Fruit fly (Drosophila melanogaster): Measurements from ENCODE around the gene CG8475.

Gene CG8475

DNA sequence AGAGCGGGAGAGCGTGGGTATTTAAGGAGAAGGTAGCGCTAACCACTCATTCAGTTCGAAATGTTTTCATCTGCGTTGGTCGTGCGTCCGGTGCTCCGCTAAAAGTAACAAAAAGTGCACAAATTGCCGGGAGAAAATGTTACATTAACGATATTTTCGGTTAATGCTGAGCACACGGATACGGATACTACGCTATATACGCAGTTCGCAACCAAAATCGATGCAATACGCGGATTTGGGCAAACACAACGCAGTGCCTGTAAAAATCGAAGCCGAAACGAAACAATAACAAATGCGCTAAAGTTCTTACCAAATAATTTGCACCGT, 33.7 kb downstream of the CG8475 start, which contains the start of gene Piezo:
Gene Piezo, plus strand, starts transcription at position 49 of the 327 bp plus-strand sequence.
- TF ChIP-seq Hr96 (GFP tag; optimal IDR thresholded peaks at IDR 0.05) (no peak), cic (GFP tag; optimal IDR thresholded peaks at IDR 0.05) (peak; percentile 5), CG33017 (tag; optimal IDR thresholded peaks at IDR 0.05) (no peak), Mnt (GFP tag; optimal IDR thresholded peaks at IDR 0.05) (peak; percentile 61), kay (GFP tag; ENCODE audit: borderline replicate concordance) (no peak), CG12768 (GFP tag; optimal IDR thresholded peaks at IDR 0.05) (no peak), CG5204 (GFP tag; optimal IDR thresholded peaks at IDR 0.05) (no peak), bab1 (GFP tag; optimal IDR thresholded peaks at IDR 0.05) (no peak), CG7101 (tag; optimal IDR thresholded peaks at IDR 0.05) (no peak), Crg-1 (GFP tag; optimal IDR thresholded peaks at IDR 0.05) (no peak), CG1620 (GFP tag; optimal IDR thresholded peaks at IDR 0.05) (no peak), pad (GFP tag; optimal IDR thresholded peaks at IDR 0.05) (no peak), CG14711 (tag; optimal IDR thresholded peaks at IDR 0.05) (no peak), CG7045 (GFP tag; optimal IDR thresholded peaks at IDR 0.05) (no peak), tj (GFP tag; optimal IDR thresholded peaks at IDR 0.05) (peak; percentile 65), CG11617 (GFP tag; optimal IDR thresholded peaks at IDR 0.05) (no peak), Clk (GFP tag; optimal IDR thresholded peaks at IDR 0.05) (no peak)

DNA sequence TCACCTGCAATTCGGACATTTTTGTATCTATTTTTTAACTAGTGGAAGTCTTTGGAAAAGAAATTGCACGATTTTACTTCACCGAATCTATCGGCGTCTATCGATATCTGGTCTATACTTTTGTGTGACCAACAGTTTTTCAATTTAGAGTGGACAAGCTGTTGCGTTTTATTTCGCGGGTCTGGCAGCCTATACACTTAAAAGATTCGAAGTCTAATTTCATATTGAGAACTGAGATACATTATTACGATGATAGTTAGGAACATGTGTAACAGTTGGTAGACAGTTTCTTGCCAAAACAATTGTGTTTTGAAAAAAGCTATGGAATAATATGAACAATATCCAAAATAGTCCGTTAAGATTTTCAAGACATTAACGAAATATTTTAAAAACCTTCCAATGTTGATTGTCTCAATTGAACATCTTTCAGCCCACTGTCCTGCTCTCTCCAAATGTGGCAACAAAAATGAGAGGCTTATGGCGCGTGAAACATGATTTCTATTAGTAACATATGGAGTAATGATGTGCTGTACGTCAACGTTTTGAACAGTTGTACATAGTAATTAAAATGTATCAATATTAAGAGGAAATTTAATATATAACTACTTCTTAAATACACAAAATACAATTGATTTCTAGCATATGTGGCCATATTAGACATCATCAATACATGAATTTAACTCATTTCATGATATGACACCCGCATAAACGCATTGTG, 34.3 kb downstream of the CG8475 start, which contains the start of gene Acbp1:
Gene Acbp1, minus strand, starts transcription at position 146 of the 718 bp plus-strand sequence.
- TF ChIP-seq CG7101 (tag; optimal IDR thresholded peaks at IDR 0.05) = peak; percentile 97
- peak; percentile 98 for TF ChIP-seq CG12768 (GFP tag; optimal IDR thresholded peaks at IDR 0.05)
- TF ChIP-seq CG1620 (GFP tag; optimal IDR thresholded peaks at IDR 0.05) = peak; percentile 85
- TF ChIP-seq CG14711 (tag; optimal IDR thresholded peaks at IDR 0.05) = peak; percentile 92
- TF ChIP-seq tj (GFP tag; optimal IDR thresholded peaks at IDR 0.05) = peak; percentile 90
- TF ChIP-seq CG7045 (GFP tag; optimal IDR thresholded peaks at IDR 0.05) = peak; percentile 98
- TF ChIP-seq Clk (GFP tag; optimal IDR thresholded peaks at IDR 0.05) = peak; percentile 95
- peak; percentile 95 for TF ChIP-seq CG5204 (GFP tag; optimal IDR thresholded peaks at IDR 0.05)
- TF ChIP-seq pad (GFP tag; optimal IDR thresholded peaks at IDR 0.05) = peak; percentile 87
- TF ChIP-seq ovo (GFP tag; optimal IDR thresholded peaks at IDR 0.05) = peak; percentile 88
- peak; percentile 100 for TF ChIP-seq CG11617 (GFP tag; optimal IDR thresholded peaks at IDR 0.05)
- TF ChIP-seq cnc (optimal IDR thresholded peaks at IDR 0.05) = no peak
- TF ChIP-seq kay (GFP tag; ENCODE audit: borderline replicate concordance) = peak; percentile 92
- TF ChIP-seq Mnt (GFP tag; optimal IDR thresholded peaks at IDR 0.05) = peak; percentile 92
- peak; percentile 95 for TF ChIP-seq Hr96 (GFP tag; optimal IDR thresholded peaks at IDR 0.05)
- peak; percentile 99 for TF ChIP-seq bab1 (GFP tag; optimal IDR thresholded peaks at IDR 0.05)
- peak; percentile 91 for TF ChIP-seq cic (GFP tag; optimal IDR thresholded peaks at IDR 0.05)
- TF ChIP-seq Crg-1 (GFP tag; optimal IDR thresholded peaks at IDR 0.05) = peak; percentile 87
- peak; percentile 99 for TF ChIP-seq CG33017 (tag; optimal IDR thresholded peaks at IDR 0.05)
- TF ChIP-seq toe (GFP tag; optimal IDR thresholded peaks at IDR 0.05) = peak; percentile 97

DNA sequence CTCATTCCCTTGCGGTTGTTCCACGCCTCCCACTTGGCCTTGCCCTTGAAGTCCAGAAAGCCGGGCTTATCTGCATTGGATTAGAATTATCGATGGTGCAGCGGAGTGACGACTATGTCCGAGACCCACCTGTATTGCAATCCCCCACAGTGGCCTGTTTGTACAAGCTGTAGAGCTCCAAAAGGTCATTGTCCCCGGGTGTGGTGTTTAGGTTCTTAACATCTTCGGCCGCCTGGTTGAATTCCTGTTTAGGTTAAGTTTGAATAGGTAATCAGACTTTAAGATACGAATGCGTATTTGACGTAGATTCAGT, 34.8 kb downstream of the CG8475 start:
- no peak for TF ChIP-seq Hr96 (GFP tag; optimal IDR thresholded peaks at IDR 0.05)
- TF ChIP-seq ovo (GFP tag; optimal IDR thresholded peaks at IDR 0.05) = no peak
- no peak for TF ChIP-seq CG11617 (GFP tag; optimal IDR thresholded peaks at IDR 0.05)
- no peak for TF ChIP-seq bab1 (GFP tag; optimal IDR thresholded peaks at IDR 0.05)
- TF ChIP-seq kay (GFP tag; ENCODE audit: borderline replicate concordance) = no peak
- no peak for TF ChIP-seq CG12768 (GFP tag; optimal IDR thresholded peaks at IDR 0.05)

DNA sequence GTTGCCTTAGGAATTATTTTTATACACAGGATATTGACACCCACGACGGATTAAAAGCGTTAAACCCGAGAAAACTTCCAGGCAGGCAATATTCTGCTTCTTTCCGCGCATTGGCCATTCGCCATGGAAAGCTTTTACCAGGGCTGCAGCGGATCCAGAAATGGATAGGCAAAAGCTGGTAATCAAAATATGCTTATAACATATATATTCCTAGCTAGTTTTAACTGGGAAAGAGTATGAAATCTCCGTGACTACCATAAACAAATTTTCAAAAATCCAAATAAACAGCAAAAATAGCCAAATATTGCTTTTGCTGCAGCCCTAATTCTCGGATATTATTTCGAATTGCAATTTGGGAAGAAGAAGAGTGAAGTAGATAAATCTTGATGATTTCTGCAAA, 37.2 kb downstream of the CG8475 start, which contains the start of the genes PAPLA1 and Rbsn-5:
Gene PAPLA1, minus strand, starts transcription at position 141 of the 400 bp plus-strand sequence.
Gene Rbsn-5, plus strand, starts transcription at position 335 of the 400 bp plus-strand sequence.
- TF ChIP-seq CG5204 (GFP tag; optimal IDR thresholded peaks at IDR 0.05) (no peak), Mnt (GFP tag; optimal IDR thresholded peaks at IDR 0.05) (peak; percentile 92), CG1620 (GFP tag; optimal IDR thresholded peaks at IDR 0.05) (peak; percentile 93), cic (GFP tag; optimal IDR thresholded peaks at IDR 0.05) (peak; percentile 34), CG11617 (GFP tag; optimal IDR thresholded peaks at IDR 0.05) (peak; percentile 90), CG33017 (tag; optimal IDR thresholded peaks at IDR 0.05) (peak; percentile 89), CG7045 (GFP tag; optimal IDR thresholded peaks at IDR 0.05) (peak; percentile 90), Clk (GFP tag; optimal IDR thresholded peaks at IDR 0.05) (peak; percentile 80), bab1 (GFP tag; optimal IDR thresholded peaks at IDR 0.05) (peak; percentile 95), CG7101 (tag; optimal IDR thresholded peaks at IDR 0.05) (peak; percentile 91), cnc (optimal IDR thresholded peaks at IDR 0.05) (no peak), CG12768 (GFP tag; optimal IDR thresholded peaks at IDR 0.05) (peak; percentile 89), CG14711 (tag; optimal IDR thresholded peaks at IDR 0.05) (peak; percentile 87), toe (GFP tag; optimal IDR thresholded peaks at IDR 0.05) (peak; percentile 96), kay (GFP tag; ENCODE audit: borderline replicate concordance) (peak; percentile 96), tj (GFP tag; optimal IDR thresholded peaks at IDR 0.05) (peak; percentile 83), Crg-1 (GFP tag; optimal IDR thresholded peaks at IDR 0.05) (peak; percentile 92), ovo (GFP tag; optimal IDR thresholded peaks at IDR 0.05) (peak; percentile 66), pad (GFP tag; optimal IDR thresholded peaks at IDR 0.05) (peak; percentile 75), Hr96 (GFP tag; optimal IDR thresholded peaks at IDR 0.05) (peak; percentile 92)

DNA sequence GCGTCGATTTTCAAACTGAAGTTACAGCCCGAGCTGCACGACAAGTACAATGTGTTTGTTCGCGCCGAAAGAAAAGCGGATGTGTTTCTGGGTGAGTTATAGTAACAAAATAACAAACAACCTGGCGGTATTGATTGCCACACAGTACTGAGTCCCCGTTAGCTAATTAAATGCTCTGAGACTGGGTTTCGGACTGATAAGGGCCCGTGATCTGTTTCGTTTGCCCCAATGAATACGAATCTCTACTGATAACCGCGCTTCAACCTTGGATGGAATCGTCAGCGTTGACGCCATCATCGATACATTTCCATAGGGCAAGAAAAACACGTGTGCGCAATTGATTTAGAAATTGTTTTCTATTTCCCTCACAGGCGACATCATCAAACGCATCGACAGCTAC, 39.6 kb downstream of the CG8475 start:
- TF ChIP-seq cic (GFP tag; optimal IDR thresholded peaks at IDR 0.05) (peak; percentile 38), CG12768 (GFP tag; optimal IDR thresholded peaks at IDR 0.05) (no peak)

DNA sequence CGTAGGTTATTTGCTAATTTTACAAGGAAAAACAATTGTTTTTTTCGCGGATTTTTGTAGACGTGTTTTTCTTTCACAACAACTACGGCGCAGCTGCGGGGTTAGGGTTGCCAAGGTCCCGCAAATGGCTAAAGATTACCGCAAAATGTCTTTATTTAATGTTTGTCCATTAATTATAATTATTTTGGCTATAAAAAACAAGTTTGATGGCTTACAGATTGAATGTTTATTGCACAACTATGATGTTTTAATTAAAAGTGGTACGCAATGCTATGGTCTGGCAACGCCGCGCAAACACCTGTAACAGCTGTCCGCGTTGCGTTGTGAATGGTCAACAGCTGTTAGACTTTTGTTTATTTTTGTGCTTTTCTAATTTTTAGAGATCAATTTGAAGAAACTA, 40.0 kb downstream of the CG8475 start:
- TF ChIP-seq ovo (GFP tag; optimal IDR thresholded peaks at IDR 0.05) (peak; percentile 16), CG11617 (GFP tag; optimal IDR thresholded peaks at IDR 0.05) (peak; percentile 79), Clk (GFP tag; optimal IDR thresholded peaks at IDR 0.05) (peak; percentile 20), CG33017 (tag; optimal IDR thresholded peaks at IDR 0.05) (peak; percentile 34), CG1620 (GFP tag; optimal IDR thresholded peaks at IDR 0.05) (peak; percentile 66), CG7101 (tag; optimal IDR thresholded peaks at IDR 0.05) (peak; percentile 77), Crg-1 (GFP tag; optimal IDR thresholded peaks at IDR 0.05) (peak; percentile 61), CG5204 (GFP tag; optimal IDR thresholded peaks at IDR 0.05) (no peak), pad (GFP tag; optimal IDR thresholded peaks at IDR 0.05) (peak; percentile 47), CG12768 (GFP tag; optimal IDR thresholded peaks at IDR 0.05) (peak; percentile 25), tj (GFP tag; optimal IDR thresholded peaks at IDR 0.05) (peak; percentile 39), toe (GFP tag; optimal IDR thresholded peaks at IDR 0.05) (peak; percentile 81), Mnt (GFP tag; optimal IDR thresholded peaks at IDR 0.05) (peak; percentile 71), Hr96 (GFP tag; optimal IDR thresholded peaks at IDR 0.05) (no peak), cic (GFP tag; optimal IDR thresholded peaks at IDR 0.05) (no peak), kay (GFP tag; ENCODE audit: borderline replicate concordance) (peak; percentile 95), cnc (optimal IDR thresholded peaks at IDR 0.05) (no peak), CG7045 (GFP tag; optimal IDR thresholded peaks at IDR 0.05) (peak; percentile 70), bab1 (GFP tag; optimal IDR thresholded peaks at IDR 0.05) (peak; percentile 82), CG14711 (tag; optimal IDR thresholded peaks at IDR 0.05) (peak; percentile 97)
